Fruit fly (Drosophila melanogaster) whole organism, embryonic: ENCODE measurements around the gene intr.

ENCODE experiments used
- CG10147 ChIP-seq: fragments of 200-800 bp; sonication (Bioruptor generic); optimal IDR thresholded peaks from 2 replicates; lab custom pipeline; 2019; ENCODE audit warnings: missing biosample characterization, mild to moderate bottlenecking, missing genetic modification characterization, moderate library complexity
- CG10979 ChIP-seq: fragments of 200-800 bp; sonication (Bioruptor generic); optimal IDR thresholded peaks from 2 replicates; lab custom pipeline; 2018; ENCODE audit warnings: missing biosample characterization, mild to moderate bottlenecking, missing genetic modification characterization, moderate library complexity
- CG12071 ChIP-seq: fragments of 200-800 bp; sonication (Bioruptor generic); optimal IDR thresholded peaks from 3 replicates; lab custom pipeline; 2018; ENCODE audit warnings: missing biosample characterization, mild to moderate bottlenecking, missing genetic modification characterization
- CG17186 ChIP-seq: fragments of 200-800 bp; sonication (Bioruptor generic); optimal IDR thresholded peaks from 3 replicates; lab custom pipeline; 2017; ENCODE audit warnings: missing biosample characterization, missing genetic modification reagents, missing genetic modification characterization
- CG17829 ChIP-seq: fragments of 200-800 bp; optimal IDR thresholded peaks from 2 replicates; lab custom pipeline; 2019; ENCODE audit warnings: missing biosample characterization, mild to moderate bottlenecking, missing genetic modification characterization, moderate library complexity
- CG18262 ChIP-seq: fragments of 200-800 bp; optimal IDR thresholded peaks from 3 replicates; lab custom pipeline; 2019; ENCODE audit warnings: missing biosample characterization, mild to moderate bottlenecking, missing genetic modification characterization, moderate library complexity
- CG2116 ChIP-seq: fragments of 200-800 bp; sonication (Bioruptor generic); optimal IDR thresholded peaks from 3 replicates; lab custom pipeline; 2018; ENCODE audit warnings: missing biosample characterization, mild to moderate bottlenecking, missing genetic modification characterization
- CG2678 ChIP-seq: fragments of 200-800 bp; sonication (Bioruptor generic); optimal IDR thresholded peaks from 3 replicates; lab custom pipeline; 2019; ENCODE audit warnings: missing biosample characterization, mild to moderate bottlenecking, missing genetic modification characterization, moderate library complexity
- CG2712 ChIP-seq: fragments of 200-800 bp; optimal IDR thresholded peaks from 3 replicates; lab custom pipeline; 2019; ENCODE audit warnings: missing biosample characterization, mild to moderate bottlenecking, missing genetic modification characterization, moderate library complexity
- CG2889 ChIP-seq: fragments of 200-800 bp; sonication (Bioruptor generic); IDR thresholded peaks from 3 replicates; pipeline ENCODE4 v1.3.6; 2022; ENCODE audit warnings: missing biosample characterization, missing genetic modification characterization
- CG32532 ChIP-seq: fragments of 200-800 bp; sonication (Bioruptor generic); IDR thresholded peaks from 2 replicates; pipeline ENCODE4 v1.3.6; 2022; ENCODE audit warnings: missing biosample characterization, missing genetic modification characterization
- CG3407 ChIP-seq: fragments of 200-800 bp; sonication (Bioruptor generic); optimal IDR thresholded peaks from 2 replicates; lab custom pipeline; 2018; ENCODE audit warnings: missing biosample characterization, mild to moderate bottlenecking, missing genetic modification characterization
- CG34376 ChIP-seq: fragments of 200-800 bp; sonication (Bioruptor generic); optimal IDR thresholded peaks from 2 replicates; lab custom pipeline; 2018; ENCODE audit warnings: missing biosample characterization, mild to moderate bottlenecking, missing genetic modification characterization
- CG4360 ChIP-seq: fragments of 200-800 bp; sonication (Bioruptor generic); IDR thresholded peaks from 2 replicates; pipeline ENCODE4 v1.3.6; 2022; ENCODE audit warnings: missing biosample characterization, missing genetic modification characterization
- CG4404 ChIP-seq: fragments of 200-800 bp; sonication (Bioruptor generic); IDR thresholded peaks from 2 replicates; pipeline ENCODE4 v1.3.6; 2022; ENCODE audit warnings: missing biosample characterization, missing genetic modification characterization
- CG5180 ChIP-seq: fragments of 200-800 bp; sonication (Bioruptor generic); optimal IDR thresholded peaks from 3 replicates; lab custom pipeline; 2017; ENCODE audit warnings: missing biosample characterization, missing genetic modification characterization, mild to moderate bottlenecking, moderate library complexity, missing genetic modification reagents
- CG6765 ChIP-seq: fragments of 200-800 bp; sonication (Bioruptor generic); optimal IDR thresholded peaks from 3 replicates; lab custom pipeline; 2017; ENCODE audit warnings: missing biosample characterization, mild to moderate bottlenecking, missing genetic modification characterization
- CG6854 ChIP-seq: fragments of 200-800 bp; sonication (Bioruptor generic); optimal IDR thresholded peaks from 3 replicates; lab custom pipeline; 2017; ENCODE audit warnings: missing biosample characterization, mild to moderate bottlenecking, missing genetic modification characterization
- CG7786 ChIP-seq: fragments of 200-800 bp; sonication (Bioruptor generic); optimal IDR thresholded peaks from 2 replicates; lab custom pipeline; 2016; ENCODE audit warnings: missing biosample characterization, missing genetic modification characterization
- CG8944 ChIP-seq: fragments of 200-800 bp; sonication (Bioruptor generic); optimal IDR thresholded peaks from 3 replicates; lab custom pipeline; 2016; ENCODE audit warnings: missing biosample characterization, missing genetic modification characterization
- CG9609 ChIP-seq: fragments of 200-800 bp; sonication (Bioruptor generic); optimal IDR thresholded peaks from 3 replicates; lab custom pipeline; 2016; ENCODE audit warnings: missing biosample characterization, missing genetic modification characterization
- CG9817 ChIP-seq: fragments of 200-800 bp; sonication (Bioruptor generic); optimal IDR thresholded peaks from 2 replicates; lab custom pipeline; 2018; ENCODE audit warnings: missing biosample characterization, mild to moderate bottlenecking, missing genetic modification characterization, moderate library complexity
- H15 ChIP-seq: fragments of 200-800 bp; sonication (Bioruptor generic); IDR thresholded peaks from 3 replicates; pipeline ENCODE4 v1.3.6; 2022; ENCODE audit warnings: missing biosample characterization, missing genetic modification characterization
- Ravus ChIP-seq: fragments of 200-800 bp; sonication (Bioruptor generic); IDR thresholded peaks from 2 replicates; pipeline ENCODE4 v1.3.6; 2022; ENCODE audit warnings: missing biosample characterization, missing genetic modification characterization
- Tbp ChIP-seq: fragments of >200 bp; optimal IDR thresholded peaks from 2 replicates; lab custom pipeline; 2018; ENCODE audit warnings: missing biosample characterization, missing genetic modification characterization
- Trl ChIP-seq, 3 experiments: fragments of >200 bp in 2 of 3; fragments of 200-800 bp in 1 of 3; sonication (Bioruptor generic) in 1 of 3; optimal IDR thresholded peaks; 2 replicates in 1 of 3; 3 replicates in 2 of 3; lab custom pipeline; 2016 to 2017; ENCODE audit warnings: missing biosample characterization in 1 of 3, missing genetic modification characterization in 1 of 3
- chif ChIP-seq, 2 experiments: fragments of 200-800 bp; sonication (Bioruptor generic); optimal IDR thresholded peaks; 3 replicates each; lab custom pipeline; 2016; ENCODE audit warnings: missing biosample characterization in 2 of 2, missing genetic modification characterization in 2 of 2
- crol ChIP-seq: fragments of 200-800 bp; sonication (Bioruptor generic); IDR thresholded peaks from 2 replicates; pipeline ENCODE4 v1.3.6; 2022; ENCODE audit warnings: missing biosample characterization, missing genetic modification characterization
- dati ChIP-seq: fragments of 200-800 bp; sonication (Bioruptor generic); IDR thresholded peaks from 2 replicates; pipeline ENCODE4 v1.3.6; 2022; ENCODE audit warnings: missing biosample characterization, missing genetic modification characterization
- en ChIP-seq: fragments of 200-800 bp; sonication (Bioruptor generic); optimal IDR thresholded peaks from 2 replicates; lab custom pipeline; 2016; ENCODE audit warnings: missing biosample characterization, missing genetic modification characterization
- ewg ChIP-seq: fragments of 200-800 bp; sonication (Bioruptor generic); optimal IDR thresholded peaks from 3 replicates; lab custom pipeline; 2017; ENCODE audit warnings: mild to moderate bottlenecking, missing biosample characterization, missing genetic modification reagents, missing genetic modification characterization
- fu2 ChIP-seq: fragments of 200-800 bp; sonication (Bioruptor generic); optimal IDR thresholded peaks from 2 replicates; lab custom pipeline; 2016; ENCODE audit warnings: missing biosample characterization, missing genetic modification characterization
- gcm ChIP-seq: fragments of 200-800 bp; sonication (Bioruptor generic); optimal IDR thresholded peaks from 2 replicates; lab custom pipeline; 2019; ENCODE audit warnings: missing biosample characterization, mild to moderate bottlenecking, missing genetic modification characterization, moderate library complexity
- hb ChIP-seq: fragments of 200-800 bp; sonication (Bioruptor generic); IDR thresholded peaks from 3 replicates; pipeline ENCODE4 v1.3.6; 2022; ENCODE audit warnings: missing biosample characterization, missing genetic modification characterization; ENCODE audit not compliant: partially characterized antibody
- hbn ChIP-seq: fragments of 200-800 bp; sonication (Bioruptor generic); IDR thresholded peaks from 2 replicates; pipeline ENCODE4 v1.3.6; 2022; ENCODE audit warnings: missing biosample characterization, missing genetic modification characterization; ENCODE audit not compliant: partially characterized antibody
- inv ChIP-seq: fragments of 200-800 bp; sonication (Bioruptor generic); IDR thresholded peaks from 2 replicates; pipeline ENCODE4 v1.3.6; 2022; ENCODE audit warnings: missing biosample characterization, missing genetic modification characterization; ENCODE audit not compliant: partially characterized antibody
- kay ChIP-seq: fragments of 200-800 bp; sonication (Bioruptor generic); optimal IDR thresholded peaks from 2 replicates; lab custom pipeline; 2016; ENCODE audit warnings: missing biosample characterization, missing genetic modification characterization
- knrl ChIP-seq: fragments of 200-800 bp; sonication (Bioruptor generic); IDR thresholded peaks from 3 replicates; pipeline ENCODE4 v1.3.6; 2022; ENCODE audit warnings: missing biosample characterization, missing genetic modification characterization; ENCODE audit not compliant: partially characterized antibody
- lmd ChIP-seq: fragments of 200-800 bp; sonication (Bioruptor generic); IDR thresholded peaks from 2 replicates; pipeline ENCODE4 v1.3.6; 2022; ENCODE audit warnings: missing biosample characterization, missing genetic modification characterization
- nau ChIP-seq: fragments of 200-800 bp; sonication (Bioruptor generic); optimal IDR thresholded peaks from 3 replicates; lab custom pipeline; 2017; ENCODE audit warnings: missing biosample characterization, mild to moderate bottlenecking, missing genetic modification characterization, missing genetic modification reagents
- pan ChIP-seq, 4 experiments: fragments of >200 bp in 3 of 4; fragments of 200-800 bp in 1 of 4; sonication (Bioruptor generic) in 1 of 4; optimal IDR thresholded peaks in 3 of 4; IDR thresholded peaks in 1 of 4; 2 replicates each; pipeline versions ENCODE4 v1.3.6 to Lab custom; 2017 to 2022; ENCODE audit warnings: missing biosample characterization in 2 of 4, missing genetic modification characterization in 2 of 4, mixed read lengths in 1 of 4
- salm ChIP-seq: fragments of 200-800 bp; sonication (Bioruptor generic); optimal IDR thresholded peaks from 2 replicates; lab custom pipeline; 2018; ENCODE audit warnings: missing biosample characterization, mild to moderate bottlenecking, missing genetic modification characterization
- seq ChIP-seq: fragments of 200-800 bp; sonication (Bioruptor generic); IDR thresholded peaks from 2 replicates; pipeline ENCODE4 v1.3.6; 2022; ENCODE audit warnings: missing biosample characterization, missing genetic modification characterization
- sima ChIP-seq: fragments of 200-800 bp; sonication (Bioruptor generic); optimal IDR thresholded peaks from 2 replicates; lab custom pipeline; 2016; ENCODE audit warnings: missing biosample characterization, missing genetic modification characterization
- trem ChIP-seq: fragments of 200-800 bp; optimal IDR thresholded peaks from 3 replicates; lab custom pipeline; 2019; ENCODE audit warnings: missing biosample characterization, mild to moderate bottlenecking, missing genetic modification characterization, moderate library complexity
- twi ChIP-seq: fragments of 200-800 bp; optimal IDR thresholded peaks from 2 replicates; lab custom pipeline; 2019; ENCODE audit warnings: missing biosample characterization, mild to moderate bottlenecking, missing genetic modification characterization, moderate library complexity
- vfl ChIP-seq: fragments of 200-800 bp; sonication (Bioruptor generic); optimal IDR thresholded peaks from 2 replicates; lab custom pipeline; 2016; ENCODE audit warnings: missing biosample characterization, missing genetic modification characterization
- wor ChIP-seq: fragments of 200-800 bp; sonication (Bioruptor generic); IDR thresholded peaks from 2 replicates; pipeline ENCODE4 v1.3.6; 2022; ENCODE audit warnings: missing biosample characterization, missing genetic modification characterization

Gene intr

DNA sequence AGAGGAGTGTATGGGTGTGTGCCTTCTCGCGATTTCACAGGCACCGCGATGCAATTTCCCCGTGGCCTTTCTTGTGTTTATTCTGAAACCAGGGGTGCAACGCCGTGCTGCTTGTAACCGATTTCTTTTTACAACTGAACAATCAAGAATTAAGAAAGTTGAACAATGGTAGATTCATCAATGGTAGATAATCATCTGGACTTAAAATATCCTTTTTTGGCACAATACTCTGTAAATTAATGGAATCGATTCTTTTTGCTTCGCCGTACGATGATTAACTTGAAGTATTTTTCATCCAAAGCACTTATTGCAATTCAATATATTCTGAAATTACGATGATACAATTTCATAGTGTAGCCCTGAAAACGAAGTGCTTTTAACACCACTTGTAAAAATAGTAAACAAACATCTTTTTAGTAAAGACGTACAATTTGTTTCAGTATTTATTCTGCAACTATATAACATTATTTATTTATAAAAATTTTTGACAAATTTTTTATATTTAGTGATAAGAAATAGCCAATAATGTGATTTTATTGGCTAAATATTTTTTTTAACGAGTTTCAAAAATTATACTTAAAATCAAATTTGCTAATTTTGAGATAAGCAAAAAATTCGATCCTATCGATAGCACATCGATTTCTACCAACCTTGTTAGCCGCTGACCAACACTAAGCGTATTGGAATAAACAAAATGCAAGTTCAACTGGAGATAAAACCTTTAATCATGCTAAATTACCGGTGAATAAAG is 29.4 kb downstream of the intr start, which contains the start of the genes CG1523 and CG1647 (continued):
- TF ChIP-seq inv (GFP tag; lab: Robert Waterston, UW): peak; percentile 46; the same call in 1 of the 2 replicates
- peak; percentile 10 for TF ChIP-seq CG34376 (GFP tag; lab: Kevin White, UChicago)
- TF ChIP-seq CG12071: no peak
- TF ChIP-seq CG2116 (GFP tag; lab: Kevin White, UChicago): peak; percentile 55
- no peak for TF ChIP-seq Tbp (GFP tag; lab: Kevin White, UChicago)
- no peak for TF ChIP-seq nau
- no peak for TF ChIP-seq gcm (GFP tag; lab: Kevin White, UChicago)
- TF ChIP-seq lmd (GFP tag; lab: Robert Waterston, UW): peak; percentile 62
- TF ChIP-seq CG10147 (GFP tag; lab: Kevin White, UChicago): no peak
- peak; percentile 79 for TF ChIP-seq CG2712 (tag; lab: Kevin White, UChicago)
- TF ChIP-seq ewg: no peak
- TF ChIP-seq CG2678: no peak
- peak; percentile 81 for TF ChIP-seq CG18262 (tag; lab: Kevin White, UChicago)
- peak; percentile 58 for TF ChIP-seq CG32532
- no peak for TF ChIP-seq CG4360 (GFP tag; lab: Robert Waterston, UW)
- no peak for TF ChIP-seq hbn (GFP tag; lab: Robert Waterston, UW)
- TF ChIP-seq CG17186 (GFP tag; lab: Kevin White, UChicago): no peak
- peak; percentile 48 for TF ChIP-seq CG7786 (GFP tag; lab: Kevin White, UChicago)
- peak; percentile 56; the same call in 2 of the 3 replicates for TF ChIP-seq knrl (GFP tag; lab: Robert Waterston, UW)
- TF ChIP-seq CG5180 (GFP tag; lab: Kevin White, UChicago): no peak
- TF ChIP-seq twi: no peak
- TF ChIP-seq CG8944: peak; percentile 61
- no peak for TF ChIP-seq sima (GFP tag; lab: Kevin White, UChicago)
- TF ChIP-seq CG17829 (tag; lab: Kevin White, UChicago): peak; percentile 79
- TF ChIP-seq CG3407 (GFP tag; lab: Kevin White, UChicago): no peak
- TF ChIP-seq kay (GFP tag; lab: Kevin White, UChicago): peak; percentile 4
- peak; percentile 60 for TF ChIP-seq CG4404
- TF ChIP-seq salm (tag; lab: Kevin White, UChicago): no peak
- TF ChIP-seq chif (GFP tag; optimal IDR thresholded peaks at IDR 0.05; lab: Kevin White, UChicago): peak; percentile 10 to 61
- no peak for TF ChIP-seq Ravus (GFP tag; lab: Robert Waterston, UW)
- peak; percentile 11 for TF ChIP-seq trem
- TF ChIP-seq H15 (GFP tag; lab: Robert Waterston, UW): 0 out of 3 replicates have a peak, but pooled peaks have one; percentile 20
- no peak for TF ChIP-seq vfl (GFP tag; lab: Kevin White, UChicago)
- peak; percentile 16; the same call in 1 of the 2 replicates for TF ChIP-seq seq (GFP tag; lab: Robert Waterston, UW)
- peak; percentile 49; the same call in 1 of the 3 replicates for TF ChIP-seq CG2889 (GFP tag; lab: Robert Waterston, UW)
- peak; percentile 62 for TF ChIP-seq CG9609 (GFP tag; lab: Kevin White, UChicago)
- TF ChIP-seq CG10979 (tag; lab: Kevin White, UChicago): peak; percentile 71
- peak; percentile 41; the same call in 1 of the 2 replicates for TF ChIP-seq wor
- TF ChIP-seq CG6765 (GFP tag; lab: Kevin White, UChicago): no peak
- TF ChIP-seq hb (GFP tag; lab: Robert Waterston, UW): no peak
- TF ChIP-seq CG9817 (tag; lab: Kevin White, UChicago): peak; percentile 79
- TF ChIP-seq fu2 (GFP tag; lab: Kevin White, UChicago): peak; percentile 70
- TF ChIP-seq CG6854 (GFP tag; lab: Kevin White, UChicago): no peak
- no peak for TF ChIP-seq en (GFP tag; lab: Kevin White, UChicago)
- no peak for TF ChIP-seq dati (GFP tag; lab: Robert Waterston, UW)
- no peak for TF ChIP-seq crol
- no peak for TF ChIP-seq pan (optimal IDR thresholded peaks at IDR 0.05; lab: Kevin White, UChicago)
- TF ChIP-seq pan (GFP tag; optimal IDR thresholded peaks at IDR 0.05 in 1 of 2, IDR thresholded peaks at IDR 0.05 in 1 of 2): peak in 1 of 2 experiments; percentile 40
- TF ChIP-seq Trl (optimal IDR thresholded peaks at IDR 0.05; lab: Kevin White, UChicago): no peak
- TF ChIP-seq Trl (GFP tag; optimal IDR thresholded peaks at IDR 0.05; lab: Kevin White, UChicago): peak; percentile 60
